Fruit fly (Drosophila melanogaster): Measurements from ENCODE around the gene CG7772.

DNA sequence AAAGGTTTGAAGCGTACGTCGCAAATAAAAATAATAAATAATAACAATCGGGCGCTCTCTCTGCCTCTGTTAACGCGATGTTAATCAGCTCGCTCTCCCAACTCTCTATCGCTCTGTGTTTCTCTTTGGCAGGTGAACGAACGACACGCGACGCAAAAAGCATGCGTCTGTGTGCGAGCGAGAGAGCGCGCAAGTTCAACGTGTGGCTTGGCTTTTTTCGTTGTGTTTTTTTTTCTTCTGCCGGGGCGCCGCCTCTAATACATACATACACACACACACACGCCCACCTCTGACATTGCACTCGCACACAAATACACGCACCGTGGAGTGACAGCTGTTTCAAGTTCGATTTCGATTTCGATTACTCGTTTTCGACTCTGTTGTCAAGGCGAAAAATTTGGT, 28.4 kb downstream of the CG7772 start:
- no peak for TF ChIP-seq psq (optimal IDR thresholded peaks at IDR 0.05)
- no peak for TF ChIP-seq usp (GFP tag; optimal IDR thresholded peaks at IDR 0.05)
- peak; percentile 51 for TF ChIP-seq Dll (optimal IDR thresholded peaks at IDR 0.05)
